Fruit fly (Drosophila melanogaster) whole organism: ENCODE measurements around the gene Cpsf100.

Experiments used
- CG8478 ChIP-seq: fragments of >200 bp; optimal IDR thresholded peaks from 2 replicates; lab custom pipeline; 2018; ENCODE audit warnings: inconsistent platforms
- Dll ChIP-seq: fragments of >200 bp; optimal IDR thresholded peaks from 2 replicates; lab custom pipeline; 2017
- psq ChIP-seq: fragments of >200 bp; optimal IDR thresholded peaks from 2 replicates; lab custom pipeline; 2017

dm6 chr3R:29076609-29077008, 42.2 kb downstream of the Cpsf100 start:
- TF ChIP-seq CG8478 (no peak), psq (no peak), Dll (lab: Kevin White, UChicago) (no peak)
